Fruit fly (Drosophila melanogaster) whole organism, embryonic: ENCODE data around the gene bol.

Experiments
- Atf-2 ChIP-seq: fragments of 200-800 bp; sonication (Bioruptor generic); optimal IDR thresholded peaks from 2 replicates; lab custom pipeline; 2016; ENCODE audit warnings: missing biosample characterization, missing genetic modification characterization
- BEAF-32 ChIP-seq: fragments of 200-800 bp; sonication (Bioruptor generic); optimal IDR thresholded peaks from 3 replicates; lab custom pipeline; 2017; ENCODE audit warnings: missing biosample characterization, missing genetic modification characterization, mild to moderate bottlenecking, moderate library complexity, missing genetic modification reagents
- Bdp1 ChIP-seq: fragments of 200-800 bp; sonication (Bioruptor generic); optimal IDR thresholded peaks from 3 replicates; lab custom pipeline; 2016; ENCODE audit warnings: missing biosample characterization, missing genetic modification characterization
- CG10321 ChIP-seq: fragments of 200-800 bp; sonication (Bioruptor generic); IDR thresholded peaks from 2 replicates; pipeline ENCODE4 v1.3.6; 2022; ENCODE audit warnings: missing biosample characterization, missing genetic modification characterization
- CG10462 ChIP-seq: fragments of 200-800 bp; sonication (Bioruptor generic); optimal IDR thresholded peaks from 2 replicates; lab custom pipeline; 2016; ENCODE audit warnings: missing biosample characterization, missing genetic modification characterization
- CG12104 ChIP-seq: fragments of 200-800 bp; sonication (Bioruptor generic); optimal IDR thresholded peaks from 3 replicates; lab custom pipeline; 2016; ENCODE audit warnings: missing biosample characterization, missing genetic modification characterization
- CG12769 ChIP-seq: fragments of 200-800 bp; sonication (Bioruptor generic); optimal IDR thresholded peaks from 2 replicates; lab custom pipeline; 2019; ENCODE audit warnings: missing biosample characterization, mild to moderate bottlenecking, missing genetic modification characterization, moderate library complexity
- CG15011 ChIP-seq: fragments of 200-800 bp; sonication (Bioruptor generic); optimal IDR thresholded peaks from 3 replicates; lab custom pipeline; 2018; ENCODE audit warnings: missing biosample characterization, mild to moderate bottlenecking, missing genetic modification characterization
- CG15601 ChIP-seq: fragments of 200-800 bp; sonication (Bioruptor generic); optimal IDR thresholded peaks from 3 replicates; lab custom pipeline; 2019; ENCODE audit warnings: missing biosample characterization, mild to moderate bottlenecking, missing genetic modification characterization, moderate library complexity
- CG18262 ChIP-seq: fragments of 200-800 bp; optimal IDR thresholded peaks from 3 replicates; lab custom pipeline; 2019; ENCODE audit warnings: missing biosample characterization, mild to moderate bottlenecking, missing genetic modification characterization, moderate library complexity
- CG18619 ChIP-seq: fragments of 200-800 bp; sonication (Bioruptor generic); optimal IDR thresholded peaks from 3 replicates; lab custom pipeline; 2017; ENCODE audit warnings: missing biosample characterization, mild to moderate bottlenecking, missing genetic modification characterization
- CG31224 ChIP-seq: fragments of 200-800 bp; sonication (Bioruptor generic); IDR thresholded peaks from 2 replicates; pipeline ENCODE4 v1.3.6; 2022; ENCODE audit warnings: missing biosample characterization, missing genetic modification characterization
- CG3163 ChIP-seq: fragments of 200-800 bp; sonication (Bioruptor generic); optimal IDR thresholded peaks from 3 replicates; lab custom pipeline; 2016; ENCODE audit warnings: missing biosample characterization, missing genetic modification characterization
- CG33557 ChIP-seq: fragments of 200-800 bp; sonication (Bioruptor generic); optimal IDR thresholded peaks from 2 replicates; lab custom pipeline; 2019; ENCODE audit warnings: missing biosample characterization, mild to moderate bottlenecking, missing genetic modification characterization, moderate library complexity
- CG3838 ChIP-seq: fragments of 200-800 bp; sonication (Bioruptor generic); optimal IDR thresholded peaks from 3 replicates; lab custom pipeline; 2016; ENCODE audit warnings: missing biosample characterization, missing genetic modification characterization
- CG5180 ChIP-seq: fragments of 200-800 bp; sonication (Bioruptor generic); optimal IDR thresholded peaks from 3 replicates; lab custom pipeline; 2017; ENCODE audit warnings: missing biosample characterization, missing genetic modification characterization, mild to moderate bottlenecking, moderate library complexity, missing genetic modification reagents
- CG5245 ChIP-seq: fragments of 200-800 bp; sonication (Bioruptor generic); optimal IDR thresholded peaks from 3 replicates; lab custom pipeline; 2016; ENCODE audit warnings: missing biosample characterization, missing genetic modification characterization
- CG6175 ChIP-seq: fragments of 200-800 bp; sonication (Bioruptor generic); IDR thresholded peaks from 3 replicates; pipeline ENCODE4 v1.3.6; 2022; ENCODE audit warnings: missing biosample characterization, missing genetic modification characterization
- CG6791 ChIP-seq: fragments of 200-800 bp; sonication (Bioruptor generic); IDR thresholded peaks from 3 replicates; pipeline ENCODE4 v1.3.6; 2022; ENCODE audit warnings: missing biosample characterization, missing genetic modification characterization; ENCODE audit not compliant: partially characterized antibody
- CG7372 ChIP-seq: fragments of 200-800 bp; sonication (Bioruptor generic); IDR thresholded peaks from 2 replicates; pipeline ENCODE4 v1.3.6; 2022; ENCODE audit warnings: missing biosample characterization, missing genetic modification characterization
- CG8089 ChIP-seq: fragments of 200-800 bp; sonication (Bioruptor generic); optimal IDR thresholded peaks from 3 replicates; lab custom pipeline; 2016; ENCODE audit warnings: missing biosample characterization, missing genetic modification characterization
- CG8478 ChIP-seq: fragments of >200 bp; optimal IDR thresholded peaks from 2 replicates; lab custom pipeline; 2018
- CG9727 ChIP-seq: fragments of 200-800 bp; sonication (Bioruptor generic); optimal IDR thresholded peaks from 3 replicates; lab custom pipeline; 2017; ENCODE audit warnings: missing biosample characterization, mild to moderate bottlenecking, missing genetic modification characterization
- CG9797 ChIP-seq: fragments of 200-800 bp; sonication (Bioruptor generic); optimal IDR thresholded peaks from 3 replicates; lab custom pipeline; 2018; ENCODE audit warnings: missing biosample characterization, mild to moderate bottlenecking, missing genetic modification characterization
- CG9876 ChIP-seq: fragments of 200-800 bp; sonication (Bioruptor generic); optimal IDR thresholded peaks from 2 replicates; lab custom pipeline; 2016; ENCODE audit warnings: missing biosample characterization, missing genetic modification characterization
- Dbx ChIP-seq: fragments of 200-800 bp; sonication (Bioruptor generic); IDR thresholded peaks from 3 replicates; pipeline ENCODE4 v1.3.6; 2022; ENCODE audit warnings: missing biosample characterization, missing genetic modification characterization
- Dip2 ChIP-seq: fragments of 200-800 bp; sonication (Bioruptor generic); IDR thresholded peaks from 2 replicates; pipeline ENCODE4 v1.3.6; 2022; ENCODE audit warnings: missing biosample characterization, missing genetic modification characterization
- Doc3 ChIP-seq: fragments of 200-800 bp; sonication (Bioruptor generic); IDR thresholded peaks from 3 replicates; pipeline ENCODE4 v1.3.6; 2022; ENCODE audit warnings: missing biosample characterization, missing genetic modification characterization; ENCODE audit not compliant: partially characterized antibody
- Dref ChIP-seq: fragments of 200-800 bp; sonication (Bioruptor generic); IDR thresholded peaks from 2 replicates; pipeline ENCODE4 v1.3.6; 2022; ENCODE audit warnings: missing biosample characterization, missing genetic modification characterization
- HLH3B ChIP-seq: fragments of 200-800 bp; sonication (Bioruptor generic); IDR thresholded peaks from 2 replicates; pipeline ENCODE4 v1.3.6; 2022; ENCODE audit warnings: missing biosample characterization, missing genetic modification characterization
- Mes4 ChIP-seq: fragments of 200-800 bp; sonication (Bioruptor generic); optimal IDR thresholded peaks from 2 replicates; lab custom pipeline; 2016; ENCODE audit warnings: missing biosample characterization, missing genetic modification characterization
- PHDP ChIP-seq: fragments of 200-800 bp; sonication (Bioruptor generic); optimal IDR thresholded peaks from 3 replicates; lab custom pipeline; 2018; ENCODE audit warnings: missing biosample characterization, mild to moderate bottlenecking, missing genetic modification characterization, moderate library complexity
- Taf1 ChIP-seq: fragments of 200-800 bp; sonication (Bioruptor generic); IDR thresholded peaks from 2 replicates; pipeline ENCODE4 v1.3.6; 2022; ENCODE audit warnings: missing biosample characterization, missing genetic modification characterization
- emc ChIP-seq: fragments of 200-800 bp; sonication (Bioruptor generic); optimal IDR thresholded peaks from 2 replicates; lab custom pipeline; 2016; ENCODE audit warnings: missing biosample characterization, missing genetic modification characterization
- eyg ChIP-seq: fragments of 200-800 bp; sonication (Bioruptor generic); optimal IDR thresholded peaks from 3 replicates; lab custom pipeline; 2016; ENCODE audit warnings: missing biosample characterization, missing genetic modification characterization
- fd64A ChIP-seq: fragments of 200-800 bp; sonication (Bioruptor generic); optimal IDR thresholded peaks from 3 replicates; lab custom pipeline; 2018; ENCODE audit warnings: missing biosample characterization, mild to moderate bottlenecking, missing genetic modification characterization
- gcm ChIP-seq: fragments of 200-800 bp; sonication (Bioruptor generic); optimal IDR thresholded peaks from 2 replicates; lab custom pipeline; 2019; ENCODE audit warnings: missing biosample characterization, mild to moderate bottlenecking, missing genetic modification characterization, moderate library complexity
- gro ChIP-seq: fragments of 200-800 bp; sonication (Bioruptor generic); optimal IDR thresholded peaks from 2 replicates; lab custom pipeline; 2016; ENCODE audit warnings: missing biosample characterization, missing genetic modification characterization
- hkb ChIP-seq, 2 experiments: fragments of 200-800 bp in 1 of 2; fragments of >200 bp in 1 of 2; sonication (Bioruptor generic) in 1 of 2; IDR thresholded peaks in 1 of 2; optimal IDR thresholded peaks in 1 of 2; 2 replicates each; pipeline versions ENCODE4 v1.3.6 to Lab custom; 2017 to 2022; ENCODE audit warnings: missing biosample characterization in 1 of 2, missing genetic modification characterization in 1 of 2
- jumu ChIP-seq: fragments of 200-800 bp; sonication (Bioruptor generic); optimal IDR thresholded peaks from 3 replicates; lab custom pipeline; 2016; ENCODE audit warnings: missing biosample characterization, missing genetic modification characterization
- mam ChIP-seq: fragments of 200-800 bp; sonication (Bioruptor generic); optimal IDR thresholded peaks from 3 replicates; lab custom pipeline; 2016; ENCODE audit warnings: missing biosample characterization, missing genetic modification characterization
- peb ChIP-seq: fragments of 200-800 bp; sonication (Bioruptor generic); IDR thresholded peaks from 2 replicates; pipeline ENCODE4 v1.3.6; 2022; ENCODE audit warnings: missing biosample characterization, missing genetic modification characterization
- psq ChIP-seq: fragments of 200-800 bp; sonication (Bioruptor generic); optimal IDR thresholded peaks from 2 replicates; lab custom pipeline; 2017; ENCODE audit warnings: missing biosample characterization, missing genetic modification characterization
- scrt ChIP-seq: fragments of 200-800 bp; sonication (Bioruptor generic); optimal IDR thresholded peaks from 2 replicates; lab custom pipeline; 2018; ENCODE audit warnings: missing biosample characterization, mild to moderate bottlenecking, missing genetic modification characterization, moderate library complexity
- sd ChIP-seq: fragments of 200-800 bp; sonication (Bioruptor generic); optimal IDR thresholded peaks from 3 replicates; lab custom pipeline; 2018; ENCODE audit warnings: missing biosample characterization, mild to moderate bottlenecking, missing genetic modification characterization, moderate library complexity
- tap ChIP-seq: fragments of 200-800 bp; optimal IDR thresholded peaks from 3 replicates; lab custom pipeline; 2019; ENCODE audit warnings: missing biosample characterization, mild to moderate bottlenecking, missing genetic modification characterization, moderate library complexity
- trem ChIP-seq: fragments of 200-800 bp; optimal IDR thresholded peaks from 3 replicates; lab custom pipeline; 2019; ENCODE audit warnings: missing biosample characterization, mild to moderate bottlenecking, missing genetic modification characterization, moderate library complexity
- tup ChIP-seq: fragments of 200-800 bp; sonication (Bioruptor generic); optimal IDR thresholded peaks from 2 replicates; lab custom pipeline; 2016; ENCODE audit warnings: missing biosample characterization, mild to moderate bottlenecking, missing genetic modification characterization, moderate library complexity
- tx ChIP-seq: fragments of 200-800 bp; sonication (Bioruptor generic); optimal IDR thresholded peaks from 2 replicates; lab custom pipeline; 2016; ENCODE audit warnings: missing biosample characterization, missing genetic modification characterization
- yki ChIP-seq: fragments of >200 bp; optimal IDR thresholded peaks from 3 replicates; lab custom pipeline; 2018

The bol gene

DNA sequence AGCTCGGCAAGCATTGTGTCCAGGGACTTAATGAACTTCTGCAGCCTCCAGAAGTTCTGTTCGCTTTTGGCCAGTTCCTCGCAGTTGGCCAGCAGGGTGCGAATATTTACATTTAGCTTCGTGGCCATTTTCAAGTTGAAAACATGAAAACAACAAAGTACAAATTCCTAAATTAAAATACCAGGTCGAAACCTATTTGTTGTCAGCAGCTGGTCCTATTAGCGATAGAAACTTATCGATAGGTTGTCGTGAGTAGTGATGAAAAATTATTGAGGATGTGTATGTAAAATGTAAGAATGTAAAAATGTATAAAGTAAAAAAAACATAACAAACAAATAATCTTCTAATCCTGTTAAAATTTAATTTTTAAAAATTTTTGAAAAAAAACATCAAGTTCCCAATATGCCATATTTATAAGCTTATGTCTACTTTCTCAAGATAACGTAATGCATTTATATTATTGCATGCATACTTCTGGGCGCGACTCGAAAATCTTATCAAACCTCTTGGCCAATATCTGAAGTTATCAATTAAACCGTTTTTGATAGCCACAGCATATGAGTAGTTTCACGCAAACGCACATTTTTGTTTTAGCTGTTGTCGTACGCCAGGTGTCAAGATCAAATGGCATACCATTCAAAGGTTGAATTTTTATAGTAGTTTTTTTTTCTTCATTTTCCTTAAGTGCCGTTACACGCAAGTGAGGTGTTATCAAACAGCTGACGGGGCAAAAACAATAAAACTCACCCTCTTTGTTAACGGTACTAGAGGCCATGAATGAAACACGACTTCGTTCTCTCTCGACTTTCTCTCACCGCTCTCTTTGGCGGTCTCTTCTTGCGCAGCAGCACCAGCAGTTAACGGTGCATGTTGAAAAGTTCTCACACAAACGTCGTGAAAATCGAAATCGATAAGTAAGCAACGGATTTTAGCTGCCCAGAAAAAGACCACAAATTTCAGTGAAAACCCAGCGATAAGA lies 3.1 kb upstream of the bol start, which contains the start of the genes Use1 and nwk (continued):
- TF ChIP-seq eyg (GFP tag; lab: Kevin White, UChicago) (no peak), Dref (GFP tag; lab: Robert Waterston, UW) (peak; percentile 82), CG12104 (GFP tag; lab: Kevin White, UChicago) (no peak), CG7372 (no peak), CG5245 (no peak), gro (GFP tag; lab: Kevin White, UChicago) (no peak), gcm (GFP tag; lab: Kevin White, UChicago) (no peak), tup (GFP tag; lab: Kevin White, UChicago) (no peak), CG6175 (no peak), Doc3 (peak; percentile 67), CG33557 (no peak), CG8089 (GFP tag; lab: Kevin White, UChicago) (no peak), Taf1 (no peak), hkb (optimal IDR thresholded peaks at IDR 0.05; lab: Kevin White, UChicago) (no peak), hkb (GFP tag; IDR thresholded peaks at IDR 0.05; lab: Robert Waterston, UW) (no peak), CG9727 (GFP tag; lab: Kevin White, UChicago) (no peak), Bdp1 (GFP tag; lab: Kevin White, UChicago) (no peak), peb (GFP tag; lab: Robert Waterston, UW) (no peak), mam (GFP tag; lab: Kevin White, UChicago) (no peak), CG9797 (GFP tag; lab: Kevin White, UChicago) (peak; percentile 69), tx (GFP tag; lab: Kevin White, UChicago) (no peak), CG8478 (lab: Kevin White, UChicago) (no peak), CG6791 (peak; percentile 75; the same call in 2 of the 3 replicates), Dbx (GFP tag; lab: Robert Waterston, UW) (no peak), CG31224 (GFP tag; lab: Robert Waterston, UW) (no peak), CG5180 (GFP tag; lab: Kevin White, UChicago) (no peak), PHDP (peak; percentile 2), CG18262 (no peak), emc (GFP tag; lab: Kevin White, UChicago) (no peak), Atf-2 (GFP tag; lab: Kevin White, UChicago) (no peak), CG10321 (GFP tag; lab: Robert Waterston, UW) (no peak), yki (no peak), jumu (GFP tag; lab: Kevin White, UChicago) (no peak), scrt (GFP tag; lab: Kevin White, UChicago) (no peak), HLH3B (GFP tag; lab: Robert Waterston, UW) (no peak), Dip2 (GFP tag; lab: Robert Waterston, UW) (no peak), sd (peak; percentile 72), tap (no peak), CG18619 (GFP tag; lab: Kevin White, UChicago) (no peak), CG9876 (GFP tag; lab: Kevin White, UChicago) (no peak), CG10462 (GFP tag; lab: Kevin White, UChicago) (peak; percentile 31), CG3838 (GFP tag; lab: Kevin White, UChicago) (no peak), CG15601 (tag; lab: Kevin White, UChicago) (no peak), CG15011 (GFP tag; lab: Kevin White, UChicago) (no peak), psq (GFP tag; lab: Kevin White, UChicago) (no peak), BEAF-32 (peak; percentile 84), fd64A (GFP tag; lab: Kevin White, UChicago) (no peak), trem (peak; percentile 23), CG12769 (tag; lab: Kevin White, UChicago) (no peak), CG3163 (GFP tag; lab: Kevin White, UChicago) (no peak), Mes4 (GFP tag; lab: Kevin White, UChicago) (no peak)
